Fruit fly (Drosophila melanogaster): ENCODE results near the gene side.
A peak's percentile ranks its signal among the peaks of the same experiment; 100 is the strongest.

side gene

dm6 chr3R:27413214-27413613 is 24.1 kb downstream of the side start (continued):
- no peak for TF ChIP-seq CG14860 (GFP tag; IDR thresholded peaks at IDR 0.05; ENCODE audit: partially characterized antibody)
- TF ChIP-seq CG10267 (tag; optimal IDR thresholded peaks at IDR 0.05) = no peak
- no peak for TF ChIP-seq vfl (GFP tag; optimal IDR thresholded peaks at IDR 0.05)
- TF ChIP-seq phol (tag; optimal IDR thresholded peaks at IDR 0.05) = peak; percentile 32
- TF ChIP-seq CG8478 (optimal IDR thresholded peaks at IDR 0.05) = no peak
- TF ChIP-seq H15 (GFP tag; IDR thresholded peaks at IDR 0.05) = no peak
- peak; percentile 24 for TF ChIP-seq lab (GFP tag; optimal IDR thresholded peaks at IDR 0.05)
- TF ChIP-seq CG2199 (GFP tag; IDR thresholded peaks at IDR 0.05) = 0 out of 3 replicates have a peak, but pooled peaks have one; percentile 23
- TF ChIP-seq Ets65A (GFP tag) = peak; percentile 61
- TF ChIP-seq CG18599 (GFP tag; optimal IDR thresholded peaks at IDR 0.05) = peak; percentile 32
- TF ChIP-seq NFAT (GFP tag; IDR thresholded peaks at IDR 0.05) = no peak
- TF ChIP-seq her (GFP tag; optimal IDR thresholded peaks at IDR 0.05) = no peak
- TF ChIP-seq lov (optimal IDR thresholded peaks at IDR 0.05) = no peak
- TF ChIP-seq lov (GFP tag; IDR thresholded peaks at IDR 0.05) = no peak

- no peak for TF ChIP-seq hb (GFP tag; IDR thresholded peaks at IDR 0.05; ENCODE audit: partially characterized antibody)
- TF ChIP-seq CG6175 (GFP tag; IDR thresholded peaks at IDR 0.05) = no peak
- no peak for TF ChIP-seq fd3F (GFP tag; optimal IDR thresholded peaks at IDR 0.05)
- TF ChIP-seq ems (GFP tag; optimal IDR thresholded peaks at IDR 0.05) = no peak
- no peak for TF ChIP-seq CG7839 (tag; optimal IDR thresholded peaks at IDR 0.05)
- peak; percentile 53 for TF ChIP-seq twi (tag; optimal IDR thresholded peaks at IDR 0.05)
- TF ChIP-seq gem (tag; optimal IDR thresholded peaks at IDR 0.05) = peak; percentile 2
- TF ChIP-seq CG34224 (GFP tag; IDR thresholded peaks at IDR 0.05; ENCODE audit: partially characterized antibody) = no peak
- TF ChIP-seq Tbp (GFP tag; optimal IDR thresholded peaks at IDR 0.05) = no peak
- TF ChIP-seq H15 (GFP tag; IDR thresholded peaks at IDR 0.05) = no peak
Measured at dm6 chr3R:27408683-27409082, 28.6 kb downstream of the side start.

dm6 chr3R:27407049-27407448 is 30.2 kb downstream of the side start:
- TF ChIP-seq pnt (GFP tag; optimal IDR thresholded peaks at IDR 0.05) (peak; percentile 46), en (GFP tag; optimal IDR thresholded peaks at IDR 0.05) (no peak), CG13296 (GFP tag; optimal IDR thresholded peaks at IDR 0.05) (peak; percentile 66), CG1603 (tag; optimal IDR thresholded peaks at IDR 0.05) (peak; percentile 64), CG10147 (GFP tag; optimal IDR thresholded peaks at IDR 0.05) (peak; percentile 69), Sry-β (GFP tag; optimal IDR thresholded peaks at IDR 0.05) (no peak), CG7271 (tag; optimal IDR thresholded peaks at IDR 0.05) (no peak), insv (GFP tag; optimal IDR thresholded peaks at IDR 0.05) (no peak), CG6683 (GFP tag; optimal IDR thresholded peaks at IDR 0.05) (no peak), CG31388 (GFP tag; optimal IDR thresholded peaks at IDR 0.05) (no peak), Stat92E (GFP tag; optimal IDR thresholded peaks at IDR 0.05) (no peak), Side (GFP tag; optimal IDR thresholded peaks at IDR 0.05) (peak; percentile 48), CG7357 (GFP tag; IDR thresholded peaks at IDR 0.05) (peak; percentile 71), NC2α (GFP tag; optimal IDR thresholded peaks at IDR 0.05) (no peak), fru (optimal IDR thresholded peaks at IDR 0.05) (no peak), CG12659 (GFP tag; optimal IDR thresholded peaks at IDR 0.05) (peak; percentile 63), nom (GFP tag; optimal IDR thresholded peaks at IDR 0.05) (no peak), Blimp-1 (GFP tag; optimal IDR thresholded peaks at IDR 0.05) (peak; percentile 40), bigmax (GFP tag; optimal IDR thresholded peaks at IDR 0.05) (no peak), NK7.1 (GFP tag; optimal IDR thresholded peaks at IDR 0.05) (peak; percentile 33), CG4707 (GFP tag; optimal IDR thresholded peaks at IDR 0.05) (no peak), CG8944 (GFP tag; optimal IDR thresholded peaks at IDR 0.05) (peak; percentile 50), Awh (GFP tag; IDR thresholded peaks at IDR 0.05) (0 out of 2 replicates have a peak, but pooled peaks have one; percentile 38), Ets65A (GFP tag) (peak; percentile 98), CG4820 (GFP tag; optimal IDR thresholded peaks at IDR 0.05) (peak; percentile 16), CG32772 (GFP tag; IDR thresholded peaks at IDR 0.05) (peak; percentile 78), E2f1 (GFP tag; IDR thresholded peaks at IDR 0.05) (peak; percentile 64), tap (tag; optimal IDR thresholded peaks at IDR 0.05) (peak; percentile 64)
